Worm (Caenorhabditis elegans): ENCODE measurements around the gene F25B3.2.

ce11 chrV:9620417-9620816 is 43.3 kb downstream of the F25B3.2 start:
- TF ChIP-seq snpc-4 (tag; optimal IDR thresholded peaks at IDR 0.05): no peak
- TF ChIP-seq lir-3 (tag; optimal IDR thresholded peaks at IDR 0.05; ENCODE audit: poor library complexity): no peak

Measured in whole organism, L1 larva.